Worm (Caenorhabditis elegans) whole organism, L2 larva: ENCODE data around the gene ZC21.6.
A peak's percentile ranks its signal among the peaks of the same experiment; 100 is the strongest.

Experiments used
- lin-39 ChIP-seq: fragments of 150-350 bp; optimal IDR thresholded peaks from 2 replicates; lab custom pipeline; 2014; ENCODE audit warnings: missing biosample characterization, missing genetic modification reagents, missing genetic modification characterization
- lsy-2 ChIP-seq, 2 experiments: fragments of 150-350 bp in 1 of 2; sonication (generic microtip) in 1 of 2; optimal IDR thresholded peaks; 2 replicates each; lab custom pipeline; 2014 to 2017; ENCODE audit warnings: missing biosample characterization in 2 of 2, missing genetic modification characterization in 2 of 2
- nhr-12 ChIP-seq: fragments of 150-350 bp; optimal IDR thresholded peaks from 2 replicates; lab custom pipeline; 2014; ENCODE audit warnings: missing biosample characterization, missing genetic modification characterization
- nhr-237 ChIP-seq: fragments of 150-350 bp; optimal IDR thresholded peaks from 2 replicates; lab custom pipeline; 2014; ENCODE audit warnings: missing biosample characterization, missing genetic modification characterization
- nhr-25 ChIP-seq: fragments of 150-350 bp; sonication (generic microtip); optimal IDR thresholded peaks from 3 replicates; lab custom pipeline; 2014; ENCODE audit warnings: missing biosample characterization, missing genetic modification characterization
- unc-62 ChIP-seq: fragments of 150-350 bp; optimal IDR thresholded peaks from 2 replicates; lab custom pipeline; 2014; ENCODE audit warnings: missing biosample characterization, missing genetic modification reagents, missing genetic modification characterization
- zag-1 ChIP-seq: fragments of 150-350 bp; optimal IDR thresholded peaks from 2 replicates; lab custom pipeline; 2014; ENCODE audit warnings: missing biosample characterization, missing genetic modification characterization
- ztf-11 ChIP-seq: sonication (generic microtip); optimal IDR thresholded peaks from 2 replicates; lab custom pipeline; 2017; ENCODE audit warnings: missing biosample characterization, missing genetic modification characterization

ce11 chrIII:8577534-8577933 is 32.1 kb upstream of the ZC21.6 start:
- TF ChIP-seq lsy-2 (tag; optimal IDR thresholded peaks at IDR 0.05; lab: Kevin White, UChicago), result no peak
- no peak for TF ChIP-seq nhr-237 (tag; lab: Kevin White, UChicago)
- no peak for TF ChIP-seq zag-1 (tag; lab: Kevin White, UChicago)
- peak; percentile 74 for TF ChIP-seq nhr-25 (tag; lab: Kevin White, UChicago)
- TF ChIP-seq unc-62 (GFP tag; lab: Kevin White, UChicago), result no peak
- TF ChIP-seq nhr-12 (tag; lab: Kevin White, UChicago), result no peak
- TF ChIP-seq lin-39 (tag; lab: Kevin White, UChicago), result no peak
- no peak for TF ChIP-seq ztf-11
